Fruit fly (Drosophila melanogaster) whole organism, embryonic: Measurements from ENCODE around the gene Hs6st.

ENCODE experiments used
- ATbp ChIP-seq: fragments of 200-800 bp; sonication (Bioruptor generic); optimal IDR thresholded peaks from 2 replicates; lab custom pipeline; 2017; ENCODE audit warnings: missing biosample characterization, mild to moderate bottlenecking, missing genetic modification characterization, missing genetic modification reagents
- Atf3 ChIP-seq: fragments of 200-800 bp; sonication (Bioruptor generic); optimal IDR thresholded peaks from 3 replicates; lab custom pipeline; 2016; ENCODE audit warnings: missing biosample characterization, missing genetic modification characterization
- Atf6 ChIP-seq: fragments of 200-800 bp; sonication (Bioruptor generic); IDR thresholded peaks from 2 replicates; pipeline ENCODE4 v1.3.6; 2022; ENCODE audit warnings: missing biosample characterization, missing genetic modification characterization
- CG10654 ChIP-seq: fragments of 200-800 bp; sonication (Bioruptor generic); optimal IDR thresholded peaks from 2 replicates; lab custom pipeline; 2016; ENCODE audit warnings: missing biosample characterization, missing genetic modification characterization
- CG1233 ChIP-seq: fragments of 200-800 bp; sonication (Bioruptor generic); optimal IDR thresholded peaks from 4 replicates; lab custom pipeline; 2018; ENCODE audit warnings: missing biosample characterization, mild to moderate bottlenecking, missing genetic modification characterization
- CG12769 ChIP-seq: fragments of 200-800 bp; sonication (Bioruptor generic); optimal IDR thresholded peaks from 2 replicates; lab custom pipeline; 2019; ENCODE audit warnings: missing biosample characterization, mild to moderate bottlenecking, missing genetic modification characterization, moderate library complexity
- CG13894 ChIP-seq: fragments of 200-800 bp; sonication (Bioruptor generic); optimal IDR thresholded peaks from 3 replicates; lab custom pipeline; 2018; ENCODE audit warnings: missing biosample characterization, mild to moderate bottlenecking, missing genetic modification characterization, moderate library complexity
- CG14050 ChIP-seq: fragments of 200-800 bp; sonication (Bioruptor generic); IDR thresholded peaks from 3 replicates; pipeline ENCODE4 v1.3.6; 2022; ENCODE audit warnings: missing biosample characterization, missing genetic modification characterization
- CG16815 ChIP-seq: fragments of 200-800 bp; sonication (Bioruptor generic); optimal IDR thresholded peaks from 3 replicates; lab custom pipeline; 2017; ENCODE audit warnings: missing biosample characterization, mild to moderate bottlenecking, missing genetic modification characterization
- CG31365 ChIP-seq: fragments of 200-800 bp; sonication (Bioruptor generic); optimal IDR thresholded peaks from 2 replicates; lab custom pipeline; 2018; ENCODE audit warnings: missing biosample characterization, mild to moderate bottlenecking, missing genetic modification characterization
- CG32767 ChIP-seq: fragments of 200-800 bp; sonication (Bioruptor generic); IDR thresholded peaks from 2 replicates; pipeline ENCODE4 v1.3.6; 2022; ENCODE audit warnings: missing biosample characterization, missing genetic modification characterization
- CG3847 ChIP-seq: fragments of 200-800 bp; sonication (Bioruptor generic); IDR thresholded peaks from 2 replicates; pipeline ENCODE4 v1.3.6; 2022; ENCODE audit warnings: missing biosample characterization, missing genetic modification characterization
- CG4360 ChIP-seq: fragments of 200-800 bp; sonication (Bioruptor generic); IDR thresholded peaks from 2 replicates; pipeline ENCODE4 v1.3.6; 2022; ENCODE audit warnings: missing biosample characterization, missing genetic modification characterization
- CG6272 ChIP-seq: fragments of 200-800 bp; sonication (Bioruptor generic); IDR thresholded peaks from 2 replicates; pipeline ENCODE4 v1.3.6; 2022; ENCODE audit warnings: missing biosample characterization, missing genetic modification characterization
- CG6765 ChIP-seq: fragments of 200-800 bp; sonication (Bioruptor generic); optimal IDR thresholded peaks from 3 replicates; lab custom pipeline; 2017; ENCODE audit warnings: missing biosample characterization, mild to moderate bottlenecking, missing genetic modification characterization
- CG6813 ChIP-seq: fragments of 200-800 bp; sonication (Bioruptor generic); optimal IDR thresholded peaks from 2 replicates; lab custom pipeline; 2017; ENCODE audit warnings: missing biosample characterization, missing genetic modification characterization, mild to moderate bottlenecking, moderate library complexity, missing genetic modification reagents
- CG7963 ChIP-seq: fragments of 200-800 bp; sonication (Bioruptor generic); IDR thresholded peaks from 3 replicates; pipeline ENCODE4 v1.3.6; 2022; ENCODE audit warnings: missing biosample characterization, missing genetic modification characterization; ENCODE audit not compliant: partially characterized antibody
- CG8478 ChIP-seq: fragments of >200 bp; optimal IDR thresholded peaks from 2 replicates; lab custom pipeline; 2018
- CG9437 ChIP-seq: fragments of 200-800 bp; sonication (Bioruptor generic); optimal IDR thresholded peaks from 2 replicates; lab custom pipeline; 2018; ENCODE audit warnings: missing biosample characterization, mild to moderate bottlenecking, missing genetic modification characterization
- CrebB ChIP-seq: fragments of 200-800 bp; sonication (Bioruptor generic); optimal IDR thresholded peaks from 3 replicates; lab custom pipeline; 2018; ENCODE audit warnings: missing biosample characterization, mild to moderate bottlenecking, missing genetic modification characterization
- Dek ChIP-seq: fragments of 200-800 bp; sonication (Bioruptor generic); optimal IDR thresholded peaks from 3 replicates; lab custom pipeline; 2019; ENCODE audit warnings: missing biosample characterization, mild to moderate bottlenecking, missing genetic modification characterization, moderate library complexity
- Dll ChIP-seq: fragments of 200-800 bp; sonication (Bioruptor generic); IDR thresholded peaks from 4 replicates; pipeline ENCODE4 v1.3.6; 2022; ENCODE audit warnings: missing biosample characterization, missing genetic modification characterization; ENCODE audit not compliant: partially characterized antibody
- Lhr ChIP-seq: fragments of 200-800 bp; sonication (Bioruptor generic); optimal IDR thresholded peaks from 3 replicates; lab custom pipeline; 2017; ENCODE audit warnings: mild to moderate bottlenecking, missing biosample characterization, missing genetic modification reagents, missing genetic modification characterization
- Lim3 ChIP-seq: fragments of 200-800 bp; sonication (Bioruptor generic); IDR thresholded peaks from 2 replicates; pipeline ENCODE4 v1.3.6; 2022; ENCODE audit warnings: missing biosample characterization, missing genetic modification characterization
- Myb ChIP-seq: fragments of 200-800 bp; sonication (Bioruptor generic); optimal IDR thresholded peaks from 2 replicates; lab custom pipeline; 2016; ENCODE audit warnings: missing biosample characterization, missing genetic modification characterization
- NC2β ChIP-seq: fragments of 200-800 bp; sonication (Bioruptor generic); optimal IDR thresholded peaks from 2 replicates; lab custom pipeline; 2016; ENCODE audit warnings: missing biosample characterization, missing genetic modification characterization
- Sin3A ChIP-seq: fragments of >200 bp; optimal IDR thresholded peaks from 2 replicates; lab custom pipeline; 2018
- Sry-β ChIP-seq: fragments of 200-800 bp; sonication (Bioruptor generic); optimal IDR thresholded peaks from 2 replicates; lab custom pipeline; 2018; ENCODE audit warnings: missing biosample characterization, mild to moderate bottlenecking, missing genetic modification characterization, moderate library complexity
- Tbp ChIP-seq: fragments of >200 bp; optimal IDR thresholded peaks from 2 replicates; lab custom pipeline; 2018; ENCODE audit warnings: missing biosample characterization, missing genetic modification characterization
- ab ChIP-seq: fragments of 200-800 bp; sonication (Bioruptor generic); optimal IDR thresholded peaks from 2 replicates; lab custom pipeline; 2016; ENCODE audit warnings: missing biosample characterization, missing genetic modification characterization
- ap ChIP-seq: fragments of 200-800 bp; sonication (Bioruptor generic); IDR thresholded peaks from 2 replicates; pipeline ENCODE4 v1.3.6; 2022; ENCODE audit warnings: missing biosample characterization, missing genetic modification characterization
- bab2 ChIP-seq: fragments of 200-800 bp; sonication (Bioruptor generic); optimal IDR thresholded peaks from 2 replicates; lab custom pipeline; 2016; ENCODE audit warnings: missing biosample characterization, missing genetic modification characterization
- chif ChIP-seq, 2 experiments: fragments of 200-800 bp; sonication (Bioruptor generic); optimal IDR thresholded peaks; 3 replicates each; lab custom pipeline; 2016; ENCODE audit warnings: missing biosample characterization in 2 of 2, missing genetic modification characterization in 2 of 2
- crp ChIP-seq, 2 experiments: fragments of 200-800 bp; sonication (Bioruptor generic); optimal IDR thresholded peaks; 2 replicates in 1 of 2; 3 replicates in 1 of 2; lab custom pipeline; 2017; ENCODE audit warnings: missing biosample characterization in 2 of 2, missing genetic modification characterization in 2 of 2, mild to moderate bottlenecking in 1 of 2, moderate library complexity in 1 of 2
- cwo ChIP-seq: fragments of 200-800 bp; sonication (Bioruptor generic); optimal IDR thresholded peaks from 3 replicates; lab custom pipeline; 2017; ENCODE audit warnings: missing biosample characterization, missing genetic modification characterization, mild to moderate bottlenecking, moderate library complexity, missing genetic modification reagents
- dysf ChIP-seq: fragments of 200-800 bp; sonication (Bioruptor generic); IDR thresholded peaks from 3 replicates; pipeline ENCODE4 v1.3.6; 2022; ENCODE audit warnings: missing biosample characterization, missing genetic modification characterization
- ewg ChIP-seq: fragments of 200-800 bp; sonication (Bioruptor generic); optimal IDR thresholded peaks from 3 replicates; lab custom pipeline; 2017; ENCODE audit warnings: mild to moderate bottlenecking, missing biosample characterization, missing genetic modification reagents, missing genetic modification characterization
- fd102C ChIP-seq: fragments of 200-800 bp; sonication (Bioruptor generic); optimal IDR thresholded peaks from 2 replicates; lab custom pipeline; 2018; ENCODE audit warnings: missing biosample characterization, mild to moderate bottlenecking, missing genetic modification characterization, moderate library complexity
- grn ChIP-seq: fragments of 200-800 bp; sonication (Bioruptor generic); optimal IDR thresholded peaks from 3 replicates; lab custom pipeline; 2017; ENCODE audit warnings: missing biosample characterization, missing genetic modification characterization
- inv ChIP-seq: fragments of 200-800 bp; sonication (Bioruptor generic); IDR thresholded peaks from 2 replicates; pipeline ENCODE4 v1.3.6; 2022; ENCODE audit warnings: missing biosample characterization, missing genetic modification characterization; ENCODE audit not compliant: partially characterized antibody
- jing ChIP-seq: fragments of 200-800 bp; sonication (Bioruptor generic); optimal IDR thresholded peaks from 2 replicates; lab custom pipeline; 2018; ENCODE audit warnings: missing biosample characterization, mild to moderate bottlenecking, missing genetic modification characterization
- kay ChIP-seq: fragments of 200-800 bp; sonication (Bioruptor generic); optimal IDR thresholded peaks from 2 replicates; lab custom pipeline; 2016; ENCODE audit warnings: missing biosample characterization, missing genetic modification characterization
- knrl ChIP-seq: fragments of 200-800 bp; sonication (Bioruptor generic); IDR thresholded peaks from 3 replicates; pipeline ENCODE4 v1.3.6; 2022; ENCODE audit warnings: missing biosample characterization, missing genetic modification characterization; ENCODE audit not compliant: partially characterized antibody
- maf-S ChIP-seq: fragments of 200-800 bp; sonication (Bioruptor generic); optimal IDR thresholded peaks from 2 replicates; lab custom pipeline; 2016; ENCODE audit warnings: missing biosample characterization, missing genetic modification characterization
- mld ChIP-seq: fragments of 200-800 bp; sonication (Bioruptor generic); IDR thresholded peaks from 3 replicates; pipeline ENCODE4 v1.3.6; 2022; ENCODE audit warnings: missing biosample characterization, missing genetic modification characterization; ENCODE audit not compliant: partially characterized antibody
- p53 ChIP-seq: fragments of 200-800 bp; sonication (Bioruptor generic); optimal IDR thresholded peaks from 2 replicates; lab custom pipeline; 2016; ENCODE audit warnings: missing biosample characterization, missing genetic modification characterization
- pzg ChIP-seq: fragments of 200-800 bp; sonication (Bioruptor generic); optimal IDR thresholded peaks from 3 replicates; lab custom pipeline; 2018; ENCODE audit warnings: missing biosample characterization, mild to moderate bottlenecking, missing genetic modification characterization, moderate library complexity
- shn ChIP-seq: fragments of 200-800 bp; sonication (Bioruptor generic); optimal IDR thresholded peaks from 3 replicates; lab custom pipeline; 2016; ENCODE audit warnings: missing biosample characterization, missing genetic modification characterization
- sisA ChIP-seq: fragments of 200-800 bp; sonication (Bioruptor generic); IDR thresholded peaks from 2 replicates; pipeline ENCODE4 v1.3.6; 2022; ENCODE audit warnings: missing biosample characterization, missing genetic modification characterization
- tin ChIP-seq: fragments of 200-800 bp; sonication (Bioruptor generic); optimal IDR thresholded peaks from 3 replicates; lab custom pipeline; 2016; ENCODE audit warnings: missing biosample characterization, missing genetic modification characterization
- trem ChIP-seq: fragments of 200-800 bp; optimal IDR thresholded peaks from 3 replicates; lab custom pipeline; 2019; ENCODE audit warnings: missing biosample characterization, mild to moderate bottlenecking, missing genetic modification characterization, moderate library complexity

The Hs6st gene

dm6 chr3R:19998418-19998817, 9.9 kb downstream of the Hs6st start (continued):
- TF ChIP-seq Dek (tag; lab: Kevin White, UChicago) (no peak), CG6813 (GFP tag; lab: Kevin White, UChicago) (peak; percentile 62), CG3847 (GFP tag; lab: Robert Waterston, UW) (0 out of 2 replicates have a peak, but pooled peaks have one; percentile 34), CG14050 (GFP tag; lab: Robert Waterston, UW) (peak; percentile 46), pzg (no peak), grn (no peak), NC2β (GFP tag; lab: Kevin White, UChicago) (peak; percentile 66), Dll (GFP tag; lab: Robert Waterston, UW) (no peak), Sry-β (peak; percentile 6), CG4360 (peak; percentile 49), bab2 (GFP tag; lab: Kevin White, UChicago) (peak; percentile 56), mld (GFP tag; lab: Robert Waterston, UW) (no peak), crp (GFP tag; optimal IDR thresholded peaks at IDR 0.05; lab: Kevin White, UChicago) (no peak), ATbp (GFP tag; lab: Kevin White, UChicago) (peak; percentile 82), CG9437 (peak; percentile 46), shn (GFP tag; lab: Kevin White, UChicago) (peak; percentile 44), inv (GFP tag; lab: Robert Waterston, UW) (no peak), CG12769 (tag; lab: Kevin White, UChicago) (peak; percentile 60), Lim3 (GFP tag; lab: Robert Waterston, UW) (no peak), Tbp (GFP tag; lab: Kevin White, UChicago) (no peak), CG6765 (no peak), CG16815 (GFP tag; lab: Kevin White, UChicago) (peak; percentile 65), CG31365 (tag; lab: Kevin White, UChicago) (no peak), CG10654 (GFP tag; lab: Kevin White, UChicago) (peak; percentile 57), CG8478 (lab: Kevin White, UChicago) (no peak), Sin3A (lab: Kevin White, UChicago) (no peak), Lhr (peak; percentile 32), cwo (GFP tag; lab: Kevin White, UChicago) (no peak), jing (GFP tag; lab: Kevin White, UChicago) (peak; percentile 64), trem (peak; percentile 68), maf-S (GFP tag; lab: Kevin White, UChicago) (peak; percentile 41), CG7963 (no peak), kay (peak; percentile 22), Atf3 (GFP tag; lab: Kevin White, UChicago) (peak; percentile 52), sisA (GFP tag; lab: Robert Waterston, UW) (peak; percentile 85), ap (GFP tag; lab: Robert Waterston, UW) (peak; percentile 62), tin (peak; percentile 87), ewg (GFP tag; lab: Kevin White, UChicago) (peak; percentile 67), chif (GFP tag; optimal IDR thresholded peaks at IDR 0.05; lab: Kevin White, UChicago) (peak; percentile 82 to 87), dysf (GFP tag; lab: Robert Waterston, UW) (peak; percentile 72), Myb (GFP tag; lab: Kevin White, UChicago) (peak; percentile 49), CG32767 (GFP tag; lab: Robert Waterston, UW) (0 out of 2 replicates have a peak, but pooled peaks have one; percentile 46), CG1233 (GFP tag; lab: Kevin White, UChicago) (peak; percentile 20), ab (GFP tag; lab: Kevin White, UChicago) (no peak), fd102C (GFP tag; lab: Kevin White, UChicago) (no peak), CrebB (tag; lab: Kevin White, UChicago) (peak; percentile 39), CG13894 (tag; lab: Kevin White, UChicago) (no peak), knrl (GFP tag; lab: Robert Waterston, UW) (no peak), CG6272 (GFP tag; lab: Robert Waterston, UW) (peak; percentile 50; the same call in 1 of the 2 replicates), p53 (GFP tag; lab: Kevin White, UChicago) (no peak), Atf6 (peak; percentile 26; the same call in 1 of the 2 replicates)
